Worm (Caenorhabditis elegans): Measurements from ENCODE around the gene H20E11.1.
"Not testable (repeated sequence)": the region's sequence is repeated elsewhere in the genome, so short reads cannot be mapped to it uniquely, and the experiment has no call there.

H20E11.1 gene

ce11 chrIV:6824622-6825021, 5.3 kb upstream of the H20E11.1 start, which contains the start of gene H20E11.3:
H20E11.3 (plus strand) TSS chrIV:6824816.
- no peak for TF ChIP-seq T22C8.4 (GFP tag; IDR thresholded peaks at IDR 0.05)
- no peak for TF ChIP-seq cog-1 (tag; optimal IDR thresholded peaks at IDR 0.05)
- TF ChIP-seq med-1 (GFP tag; optimal IDR thresholded peaks at IDR 0.05; ENCODE audit: insufficient read depth) = no peak

ce11 chrIV:6827477-6827876, 2.5 kb upstream of the H20E11.1 start, which contains the start of gene H20E11.2:
H20E11.2 (plus strand) TSS chrIV:6827777.
- TF ChIP-seq med-1 (GFP tag; optimal IDR thresholded peaks at IDR 0.05; ENCODE audit: insufficient read depth); klf-2 (GFP tag; conservative IDR thresholded peaks at IDR 0.05); tab-1 (GFP tag; IDR thresholded peaks at IDR 0.05): not testable (repeated sequence)

ce11 chrIV:6832194-6832593, 2.2 kb downstream of the H20E11.1 start:
- TF ChIP-seq ztf-23 (GFP tag; IDR thresholded peaks at IDR 0.05) (no peak), ztf-29 (GFP tag; IDR thresholded peaks at IDR 0.05) (no peak), ref-1 (GFP tag; conservative IDR thresholded peaks at IDR 0.05) (no peak), flt-1 (GFP tag; IDR thresholded peaks at IDR 0.05) (no peak), klf-2 (GFP tag; conservative IDR thresholded peaks at IDR 0.05) (no peak), T22C8.4 (GFP tag; IDR thresholded peaks at IDR 0.05) (no peak), cog-1 (tag; optimal IDR thresholded peaks at IDR 0.05) (no peak), tab-1 (GFP tag; IDR thresholded peaks at IDR 0.05) (no peak), med-1 (GFP tag; optimal IDR thresholded peaks at IDR 0.05; ENCODE audit: insufficient read depth) (no peak)

ce11 chrIV:6833617-6834016, 3.7 kb downstream of the H20E11.1 start:
- TF ChIP-seq ref-1 (GFP tag; conservative IDR thresholded peaks at IDR 0.05) (no peak), ztf-29 (GFP tag; IDR thresholded peaks at IDR 0.05) (no peak), tab-1 (GFP tag; IDR thresholded peaks at IDR 0.05) (no peak), flt-1 (GFP tag; IDR thresholded peaks at IDR 0.05) (no peak), cog-1 (tag; optimal IDR thresholded peaks at IDR 0.05) (no peak), ztf-23 (GFP tag; IDR thresholded peaks at IDR 0.05) (no peak), klf-2 (GFP tag; conservative IDR thresholded peaks at IDR 0.05) (no peak), med-1 (GFP tag; optimal IDR thresholded peaks at IDR 0.05; ENCODE audit: insufficient read depth) (no peak), T22C8.4 (GFP tag; IDR thresholded peaks at IDR 0.05) (no peak)

ce11 chrIV:6834705-6835104, 4.8 kb downstream of the H20E11.1 start:
- TF ChIP-seq klf-2 (GFP tag; conservative IDR thresholded peaks at IDR 0.05) (no peak), ztf-29 (GFP tag; IDR thresholded peaks at IDR 0.05) (no peak), cog-1 (tag; optimal IDR thresholded peaks at IDR 0.05) (no peak), tab-1 (GFP tag; IDR thresholded peaks at IDR 0.05) (no peak), med-1 (GFP tag; optimal IDR thresholded peaks at IDR 0.05; ENCODE audit: insufficient read depth) (no peak), ztf-23 (GFP tag; IDR thresholded peaks at IDR 0.05) (no peak)

ce11 chrIV:6836769-6837168, 6.8 kb downstream of the H20E11.1 start:
- TF ChIP-seq med-1 (GFP tag; optimal IDR thresholded peaks at IDR 0.05; ENCODE audit: insufficient read depth) = no peak
- TF ChIP-seq ztf-29 (GFP tag; IDR thresholded peaks at IDR 0.05) = no peak
- TF ChIP-seq ref-1 (GFP tag; conservative IDR thresholded peaks at IDR 0.05) = no peak
- TF ChIP-seq klf-2 (GFP tag; conservative IDR thresholded peaks at IDR 0.05) = no peak
- TF ChIP-seq flt-1 (GFP tag; IDR thresholded peaks at IDR 0.05) = no peak
- TF ChIP-seq T22C8.4 (GFP tag; IDR thresholded peaks at IDR 0.05) = no peak
- no peak for TF ChIP-seq ztf-23 (GFP tag; IDR thresholded peaks at IDR 0.05)
- no peak for TF ChIP-seq tab-1 (GFP tag; IDR thresholded peaks at IDR 0.05)
- TF ChIP-seq cog-1 (tag; optimal IDR thresholded peaks at IDR 0.05) = no peak

ce11 chrIV:6839091-6839522, 9.2 kb downstream of the H20E11.1 start:
- no peak for TF ChIP-seq ref-1 (GFP tag; conservative IDR thresholded peaks at IDR 0.05)

ce11 chrIV:6841562-6842282, 11.8 kb downstream of the H20E11.1 start:
- no peak for TF ChIP-seq tab-1 (GFP tag; IDR thresholded peaks at IDR 0.05)
- no peak for TF ChIP-seq ztf-29 (GFP tag; IDR thresholded peaks at IDR 0.05)
- no peak for TF ChIP-seq med-1 (GFP tag; optimal IDR thresholded peaks at IDR 0.05; ENCODE audit: insufficient read depth)
- no peak for TF ChIP-seq cog-1 (tag; optimal IDR thresholded peaks at IDR 0.05)
- no peak for TF ChIP-seq T22C8.4 (GFP tag; IDR thresholded peaks at IDR 0.05)
- TF ChIP-seq ref-1 (GFP tag; conservative IDR thresholded peaks at IDR 0.05) = no peak
- no peak for TF ChIP-seq klf-2 (GFP tag; conservative IDR thresholded peaks at IDR 0.05)
- TF ChIP-seq ztf-23 (GFP tag; IDR thresholded peaks at IDR 0.05) = no peak
- no peak for TF ChIP-seq flt-1 (GFP tag; IDR thresholded peaks at IDR 0.05)

- no peak for TF ChIP-seq med-1 (GFP tag; optimal IDR thresholded peaks at IDR 0.05; ENCODE audit: insufficient read depth)
These were observed 12.6 kb downstream of the H20E11.1 start, which contains the start of gene lip-1 for ce11 chrIV:6842470-6843008. lip-1 (plus strand) TSS chrIV:6842958.

ce11 chrIV:6852727-6853126, 22.8 kb downstream of the H20E11.1 start:
- no peak for TF ChIP-seq flt-1 (GFP tag; IDR thresholded peaks at IDR 0.05)
- TF ChIP-seq klf-2 (GFP tag; conservative IDR thresholded peaks at IDR 0.05) = no peak
- TF ChIP-seq T22C8.4 (GFP tag; IDR thresholded peaks at IDR 0.05) = no peak
- TF ChIP-seq med-1 (GFP tag; optimal IDR thresholded peaks at IDR 0.05; ENCODE audit: insufficient read depth) = no peak
- TF ChIP-seq cog-1 (tag; optimal IDR thresholded peaks at IDR 0.05) = no peak
- no peak for TF ChIP-seq ref-1 (GFP tag; conservative IDR thresholded peaks at IDR 0.05)
- no peak for TF ChIP-seq ztf-23 (GFP tag; IDR thresholded peaks at IDR 0.05)

Data from whole organism, midembryonic.